Fruit fly (Drosophila melanogaster) whole organism, embryonic: ENCODE data around the gene CG43679.

Source experiments
- Atf6 ChIP-seq: fragments of 200-800 bp; sonication (Bioruptor generic); IDR thresholded peaks from 2 replicates; pipeline ENCODE4 v1.3.6; 2022; ENCODE audit warnings: missing biosample characterization, missing genetic modification characterization
- BtbVII ChIP-seq: fragments of 200-800 bp; sonication (Bioruptor generic); optimal IDR thresholded peaks from 3 replicates; lab custom pipeline; 2017; ENCODE audit warnings: missing biosample characterization, mild to moderate bottlenecking, missing genetic modification characterization
- CG10321 ChIP-seq: fragments of 200-800 bp; sonication (Bioruptor generic); IDR thresholded peaks from 2 replicates; pipeline ENCODE4 v1.3.6; 2022; ENCODE audit warnings: missing biosample characterization, missing genetic modification characterization
- CG11456 ChIP-seq: fragments of 200-800 bp; sonication (Bioruptor generic); IDR thresholded peaks from 3 replicates; pipeline ENCODE4 v1.3.6; 2022; ENCODE audit warnings: missing biosample characterization, missing genetic modification characterization
- CG11504 ChIP-seq: fragments of 200-800 bp; sonication (Bioruptor generic); optimal IDR thresholded peaks from 3 replicates; lab custom pipeline; 2019; ENCODE audit warnings: missing biosample characterization, mild to moderate bottlenecking, missing genetic modification characterization, moderate library complexity
- CG1233 ChIP-seq: fragments of 200-800 bp; sonication (Bioruptor generic); optimal IDR thresholded peaks from 4 replicates; lab custom pipeline; 2018; ENCODE audit warnings: missing biosample characterization, mild to moderate bottlenecking, missing genetic modification characterization
- CG13775 ChIP-seq: fragments of 200-800 bp; sonication (Bioruptor generic); optimal IDR thresholded peaks from 3 replicates; lab custom pipeline; 2017; ENCODE audit warnings: missing biosample characterization, mild to moderate bottlenecking, missing genetic modification characterization
- CG14014 ChIP-seq: fragments of 200-800 bp; sonication (Bioruptor generic); IDR thresholded peaks from 2 replicates; pipeline ENCODE4 v1.3.6; 2022; ENCODE audit warnings: missing biosample characterization, missing genetic modification characterization
- CG1603 ChIP-seq: fragments of 200-800 bp; sonication (Bioruptor generic); optimal IDR thresholded peaks from 2 replicates; lab custom pipeline; 2019; ENCODE audit warnings: missing biosample characterization, mild to moderate bottlenecking, missing genetic modification characterization, moderate library complexity
- CG2120 ChIP-seq: fragments of 200-800 bp; sonication (Bioruptor generic); optimal IDR thresholded peaks from 3 replicates; lab custom pipeline; 2016; ENCODE audit warnings: missing biosample characterization, missing genetic modification characterization
- CG2712 ChIP-seq: fragments of 200-800 bp; optimal IDR thresholded peaks from 3 replicates; lab custom pipeline; 2019; ENCODE audit warnings: missing biosample characterization, mild to moderate bottlenecking, missing genetic modification characterization, moderate library complexity
- CG32772 ChIP-seq: fragments of 200-800 bp; sonication (Bioruptor generic); IDR thresholded peaks from 2 replicates; pipeline ENCODE4 v1.3.6; 2022; ENCODE audit warnings: missing biosample characterization, missing genetic modification characterization
- CG34422 ChIP-seq: fragments of 200-800 bp; sonication (Bioruptor generic); IDR thresholded peaks from 3 replicates; pipeline ENCODE4 v1.3.6; 2022; ENCODE audit warnings: missing biosample characterization, missing genetic modification characterization
- CG6654 ChIP-seq: fragments of 200-800 bp; sonication (Bioruptor generic); optimal IDR thresholded peaks from 2 replicates; lab custom pipeline; 2017; ENCODE audit warnings: missing biosample characterization, mild to moderate bottlenecking, missing genetic modification characterization
- CG6689 ChIP-seq: fragments of 200-800 bp; sonication (Bioruptor generic); IDR thresholded peaks from 2 replicates; pipeline ENCODE4 v1.3.6; 2022; ENCODE audit warnings: missing biosample characterization, missing genetic modification characterization
- CG6813 ChIP-seq: fragments of 200-800 bp; sonication (Bioruptor generic); optimal IDR thresholded peaks from 2 replicates; lab custom pipeline; 2017; ENCODE audit warnings: missing biosample characterization, missing genetic modification characterization, mild to moderate bottlenecking, moderate library complexity, missing genetic modification reagents
- CTCF ChIP-seq: fragments of 200-800 bp; sonication (Bioruptor generic); optimal IDR thresholded peaks from 2 replicates; lab custom pipeline; 2017; ENCODE audit warnings: missing biosample characterization, mild to moderate bottlenecking, missing genetic modification characterization, moderate library complexity
- D19A ChIP-seq: fragments of 200-800 bp; optimal IDR thresholded peaks from 3 replicates; lab custom pipeline; 2019; ENCODE audit warnings: missing biosample characterization, mild to moderate bottlenecking, missing genetic modification characterization, moderate library complexity
- Doc3 ChIP-seq: fragments of 200-800 bp; sonication (Bioruptor generic); IDR thresholded peaks from 3 replicates; pipeline ENCODE4 v1.3.6; 2022; ENCODE audit warnings: missing biosample characterization, missing genetic modification characterization; ENCODE audit not compliant: partially characterized antibody
- Dp ChIP-seq: fragments of 200-800 bp; sonication (Bioruptor generic); optimal IDR thresholded peaks from 2 replicates; lab custom pipeline; 2018; ENCODE audit warnings: missing biosample characterization, mild to moderate bottlenecking, missing genetic modification characterization, moderate library complexity
- Lhr ChIP-seq: fragments of 200-800 bp; sonication (Bioruptor generic); optimal IDR thresholded peaks from 3 replicates; lab custom pipeline; 2017; ENCODE audit warnings: mild to moderate bottlenecking, missing biosample characterization, missing genetic modification reagents, missing genetic modification characterization
- MBD-R2 ChIP-seq: fragments of 200-800 bp; sonication (Bioruptor generic); IDR thresholded peaks from 2 replicates; pipeline ENCODE4 v1.3.6; 2022; ENCODE audit warnings: missing biosample characterization, missing genetic modification characterization
- Rx ChIP-seq: fragments of 200-800 bp; sonication (Bioruptor generic); IDR thresholded peaks from 2 replicates; pipeline ENCODE4 v1.3.6; 2022; ENCODE audit warnings: missing biosample characterization, missing genetic modification characterization
- Sox102F ChIP-seq: fragments of 200-800 bp; sonication (Bioruptor generic); optimal IDR thresholded peaks from 2 replicates; lab custom pipeline; 2018; ENCODE audit warnings: missing biosample characterization, mild to moderate bottlenecking, missing genetic modification characterization, moderate library complexity
- Xbp1 ChIP-seq: fragments of 200-800 bp; sonication (Bioruptor generic); optimal IDR thresholded peaks from 3 replicates; lab custom pipeline; 2016; ENCODE audit warnings: missing biosample characterization, mild to moderate bottlenecking, missing genetic modification characterization
- YL-1 ChIP-seq: fragments of 200-800 bp; sonication (Bioruptor generic); optimal IDR thresholded peaks from 3 replicates; lab custom pipeline; 2017; ENCODE audit warnings: missing biosample characterization, mild to moderate bottlenecking, missing genetic modification characterization
- ap ChIP-seq: fragments of 200-800 bp; sonication (Bioruptor generic); IDR thresholded peaks from 2 replicates; pipeline ENCODE4 v1.3.6; 2022; ENCODE audit warnings: missing biosample characterization, missing genetic modification characterization
- bab2 ChIP-seq: fragments of 200-800 bp; sonication (Bioruptor generic); optimal IDR thresholded peaks from 2 replicates; lab custom pipeline; 2016; ENCODE audit warnings: missing biosample characterization, missing genetic modification characterization
- bigmax ChIP-seq: fragments of 200-800 bp; sonication (Bioruptor generic); optimal IDR thresholded peaks from 2 replicates; lab custom pipeline; 2018; ENCODE audit warnings: missing biosample characterization, mild to moderate bottlenecking, missing genetic modification characterization
- cad ChIP-seq: fragments of >200 bp; optimal IDR thresholded peaks from 2 replicates; lab custom pipeline; 2017; ENCODE audit warnings: missing biosample characterization, missing genetic modification characterization
- caup ChIP-seq: fragments of 200-800 bp; sonication (Bioruptor generic); optimal IDR thresholded peaks from 3 replicates; lab custom pipeline; 2017; ENCODE audit warnings: missing biosample characterization, mild to moderate bottlenecking, missing genetic modification characterization, moderate library complexity; ENCODE audit not compliant: severe bottlenecking
- chm ChIP-seq: fragments of 200-800 bp; sonication (Bioruptor generic); IDR thresholded peaks from 2 replicates; pipeline ENCODE4 v1.3.6; 2022; ENCODE audit warnings: missing biosample characterization, missing genetic modification characterization
- dpn ChIP-seq, 2 experiments: fragments of 200-800 bp; sonication (Bioruptor generic); optimal IDR thresholded peaks; 3 replicates each; lab custom pipeline; 2016; ENCODE audit warnings: missing biosample characterization in 2 of 2, missing genetic modification characterization in 2 of 2
- fd102C ChIP-seq: fragments of 200-800 bp; sonication (Bioruptor generic); optimal IDR thresholded peaks from 2 replicates; lab custom pipeline; 2018; ENCODE audit warnings: missing biosample characterization, mild to moderate bottlenecking, missing genetic modification characterization, moderate library complexity
- ham ChIP-seq: fragments of 200-800 bp; sonication (Bioruptor generic); IDR thresholded peaks from 2 replicates; pipeline ENCODE4 v1.3.6; 2022; ENCODE audit warnings: missing biosample characterization, missing genetic modification characterization
- lbe ChIP-seq: fragments of 200-800 bp; sonication (Bioruptor generic); optimal IDR thresholded peaks from 2 replicates; lab custom pipeline; 2016; ENCODE audit warnings: missing biosample characterization, mild to moderate bottlenecking, missing genetic modification characterization
- odd ChIP-seq: fragments of 200-800 bp; sonication (Bioruptor generic); optimal IDR thresholded peaks from 2 replicates; lab custom pipeline; 2017; ENCODE audit warnings: missing biosample characterization, mild to moderate bottlenecking, missing genetic modification characterization
- pros ChIP-seq: fragments of 200-800 bp; sonication (Bioruptor generic); optimal IDR thresholded peaks from 3 replicates; lab custom pipeline; 2019; ENCODE audit warnings: missing biosample characterization, mild to moderate bottlenecking, missing genetic modification characterization, moderate library complexity
- rib ChIP-seq: fragments of 200-800 bp; sonication (Bioruptor generic); IDR thresholded peaks from 2 replicates; pipeline ENCODE4 v1.3.6; 2022; ENCODE audit warnings: missing biosample characterization, missing genetic modification characterization
- ro ChIP-seq: fragments of 200-800 bp; sonication (Bioruptor generic); IDR thresholded peaks from 2 replicates; pipeline ENCODE4 v1.3.6; 2022; ENCODE audit warnings: missing biosample characterization, missing genetic modification characterization
- schlank ChIP-seq: fragments of 200-800 bp; sonication (Bioruptor generic); optimal IDR thresholded peaks from 2 replicates; lab custom pipeline; 2018; ENCODE audit warnings: missing biosample characterization, mild to moderate bottlenecking, missing genetic modification characterization
- slp2 ChIP-seq: fragments of 200-800 bp; sonication (Bioruptor generic); optimal IDR thresholded peaks from 2 replicates; lab custom pipeline; 2016; ENCODE audit warnings: missing biosample characterization, missing genetic modification characterization
- so ChIP-seq: fragments of 200-800 bp; sonication (Bioruptor generic); IDR thresholded peaks from 3 replicates; pipeline ENCODE4 v1.3.6; 2022; ENCODE audit warnings: missing biosample characterization, missing genetic modification characterization
- stwl ChIP-seq: fragments of 200-800 bp; sonication (Bioruptor generic); optimal IDR thresholded peaks from 3 replicates; lab custom pipeline; 2018; ENCODE audit warnings: missing biosample characterization, mild to moderate bottlenecking, missing genetic modification characterization, moderate library complexity
- tll ChIP-seq, 2 experiments: fragments of 200-800 bp in 1 of 2; fragments of >200 bp in 1 of 2; sonication (Bioruptor generic) in 1 of 2; optimal IDR thresholded peaks; 2 replicates each; lab custom pipeline; 2017 to 2019; ENCODE audit warnings: missing biosample characterization in 2 of 2, missing genetic modification characterization in 2 of 2, mild to moderate bottlenecking in 1 of 2, moderate library complexity in 1 of 2
- trh ChIP-seq: fragments of 200-800 bp; sonication (Bioruptor generic); optimal IDR thresholded peaks from 2 replicates; lab custom pipeline; 2016; ENCODE audit warnings: missing biosample characterization, missing genetic modification characterization
- twi ChIP-seq: fragments of 200-800 bp; optimal IDR thresholded peaks from 2 replicates; lab custom pipeline; 2019; ENCODE audit warnings: missing biosample characterization, mild to moderate bottlenecking, missing genetic modification characterization, moderate library complexity
- usp ChIP-seq: fragments of >200 bp; optimal IDR thresholded peaks from 2 replicates; lab custom pipeline; 2017; ENCODE audit warnings: missing biosample characterization, missing genetic modification characterization
- vvl ChIP-seq: fragments of 200-800 bp; sonication (Bioruptor generic); IDR thresholded peaks from 2 replicates; pipeline ENCODE4 v1.3.6; 2022; ENCODE audit warnings: missing biosample characterization, missing genetic modification characterization

CG43679 gene

dm6 chr3L:15098659-15099512 lies 47.7 kb upstream of the CG43679 start (continued):
- TF ChIP-seq usp (GFP tag; lab: Kevin White, UChicago) = no peak
- no peak for TF ChIP-seq chm (GFP tag; lab: Robert Waterston, UW)
- peak in 1 of 2 experiments; percentile 32 for TF ChIP-seq tll (GFP tag; optimal IDR thresholded peaks at IDR 0.05; lab: Kevin White, UChicago)
- TF ChIP-seq Doc3 (GFP tag; lab: Robert Waterston, UW) = no peak
- no peak for TF ChIP-seq YL-1 (GFP tag; lab: Kevin White, UChicago)
- peak; percentile 86 for TF ChIP-seq CG34422 (GFP tag; lab: Robert Waterston, UW)
- TF ChIP-seq MBD-R2 = no peak
- peak; percentile 62 for TF ChIP-seq ro
- TF ChIP-seq pros (GFP tag; lab: Kevin White, UChicago) = peak; percentile 62
- TF ChIP-seq CG1233 = peak; percentile 93
- no peak for TF ChIP-seq so (GFP tag; lab: Robert Waterston, UW)
- TF ChIP-seq CTCF (GFP tag; lab: Kevin White, UChicago) = peak; percentile 32
- TF ChIP-seq schlank (tag; lab: Kevin White, UChicago) = peak; percentile 24
- peak; percentile 72 for TF ChIP-seq lbe (GFP tag; lab: Kevin White, UChicago)
- peak; percentile 47 for TF ChIP-seq fd102C (GFP tag; lab: Kevin White, UChicago)
- TF ChIP-seq stwl (tag; lab: Kevin White, UChicago) = peak; percentile 17
- peak; percentile 70; the same call in 1 of the 2 replicates for TF ChIP-seq CG14014 (GFP tag; lab: Robert Waterston, UW)
- TF ChIP-seq CG32772 (GFP tag; lab: Robert Waterston, UW) = peak; percentile 71; the same call in 1 of the 2 replicates
- TF ChIP-seq bigmax (GFP tag; lab: Kevin White, UChicago) = no peak
- peak; percentile 84 for TF ChIP-seq caup
- peak; percentile 91 for TF ChIP-seq CG11504 (tag; lab: Kevin White, UChicago)
- peak; percentile 97 for TF ChIP-seq vvl
- no peak; the same call in 1 of the 2 replicates for TF ChIP-seq rib (GFP tag; lab: Robert Waterston, UW)
- peak; percentile 38 for TF ChIP-seq Lhr (GFP tag; lab: Kevin White, UChicago)
- TF ChIP-seq CG1603 (tag; lab: Kevin White, UChicago) = peak; percentile 64
- peak; percentile 79 for TF ChIP-seq ap
- TF ChIP-seq CG11456 = peak; percentile 65
- TF ChIP-seq trh (GFP tag; lab: Kevin White, UChicago) = peak; percentile 12
- TF ChIP-seq D19A (tag; lab: Kevin White, UChicago) = peak; percentile 85
- no peak for TF ChIP-seq slp2 (GFP tag; lab: Kevin White, UChicago)
- TF ChIP-seq twi (tag; lab: Kevin White, UChicago) = peak; percentile 45
- TF ChIP-seq CG6813 (GFP tag; lab: Kevin White, UChicago) = peak; percentile 94
- peak; percentile 86 for TF ChIP-seq BtbVII (GFP tag; lab: Kevin White, UChicago)
- TF ChIP-seq Dp (GFP tag; lab: Kevin White, UChicago) = no peak
- TF ChIP-seq odd = peak; percentile 81
- peak; percentile 97 for TF ChIP-seq CG2712 (tag; lab: Kevin White, UChicago)
- peak; percentile 75 for TF ChIP-seq CG13775
- TF ChIP-seq Sox102F (GFP tag; lab: Kevin White, UChicago) = peak; percentile 85
- TF ChIP-seq CG6654 = peak; percentile 63
- TF ChIP-seq Rx (GFP tag; lab: Robert Waterston, UW) = peak; percentile 31
- TF ChIP-seq Xbp1 (GFP tag; lab: Kevin White, UChicago) = peak; percentile 66
- TF ChIP-seq CG2120 (GFP tag; lab: Kevin White, UChicago) = peak; percentile 40
- no peak for TF ChIP-seq ham (GFP tag; lab: Robert Waterston, UW)
- peak; percentile 68; the same call in 1 of the 2 replicates for TF ChIP-seq CG10321 (GFP tag; lab: Robert Waterston, UW)
- TF ChIP-seq dpn (GFP tag; optimal IDR thresholded peaks at IDR 0.05; lab: Kevin White, UChicago) = peak in 1 of 2 experiments; percentile 75
- TF ChIP-seq bab2 (GFP tag; lab: Kevin White, UChicago) = peak; percentile 11
- peak; percentile 67 for TF ChIP-seq Atf6 (GFP tag; lab: Robert Waterston, UW)
- TF ChIP-seq CG6689 (GFP tag; lab: Robert Waterston, UW) = peak; percentile 90
- no peak for TF ChIP-seq cad (GFP tag; lab: Kevin White, UChicago)
